Worm (Caenorhabditis elegans) whole organism, young adult: Measurements from ENCODE around the gene tag-124.

Experiments
- C06A6.2 ChIP-seq: fragments of 200-800 bp; sonication (Bioruptor generic); conservative IDR thresholded peaks from 2 replicates; pipeline ENCODE4 v1.3.6; 2022; ENCODE audit warnings: missing genetic modification characterization, missing compliant biosample characterization
- F10E7.11 ChIP-seq: sonication (generic microtip); optimal IDR thresholded peaks from 2 replicates; lab custom pipeline; 2017; ENCODE audit warnings: mild to moderate bottlenecking, missing genetic modification characterization, moderate library complexity, missing compliant biosample characterization
- F23B12.7 ChIP-seq: sonication (generic microtip); optimal IDR thresholded peaks from 2 replicates; lab custom pipeline; 2017; ENCODE audit warnings: missing genetic modification characterization, mild to moderate bottlenecking, missing compliant biosample characterization, antibody characterized with exemption, moderate library complexity; ENCODE audit not compliant: insufficient read depth
- F33H1.4 ChIP-seq: fragments of 200-800 bp; sonication (Bioruptor generic); IDR thresholded peaks from 2 replicates; pipeline ENCODE4 v1.3.6; 2022; ENCODE audit warnings: missing genetic modification reagents, missing genetic modification characterization, missing compliant biosample characterization
- F39B2.1 ChIP-seq: fragments of 200-800 bp; sonication (Bioruptor generic); IDR thresholded peaks from 2 replicates; pipeline ENCODE4 v1.3.6; 2022; ENCODE audit warnings: missing genetic modification reagents, missing genetic modification characterization, missing compliant biosample characterization
- F52B5.7 ChIP-seq: sonication (generic microtip); optimal IDR thresholded peaks from 2 replicates; lab custom pipeline; 2016; ENCODE audit warnings: mild to moderate bottlenecking, missing genetic modification characterization, missing compliant biosample characterization
- F55B11.4 ChIP-seq: sonication (generic microtip); optimal IDR thresholded peaks from 2 replicates; lab custom pipeline; 2016; ENCODE audit warnings: missing compliant biosample characterization, missing genetic modification characterization, borderline replicate concordance; ENCODE audit not compliant: insufficient read depth
- F57A8.1 ChIP-seq: fragments of 200-800 bp; sonication (Bioruptor generic); optimal IDR thresholded peaks from 2 replicates; lab custom pipeline; 2018; ENCODE audit warnings: mild to moderate bottlenecking, missing genetic modification characterization, moderate library complexity, missing compliant biosample characterization
- F57C9.4 ChIP-seq: sonication (generic microtip); optimal IDR thresholded peaks from 2 replicates; lab custom pipeline; 2017; ENCODE audit warnings: mild to moderate bottlenecking, missing genetic modification characterization, missing compliant biosample characterization
- T07F8.4 ChIP-seq: sonication (generic microtip); optimal IDR thresholded peaks from 2 replicates; lab custom pipeline; 2016; ENCODE audit warnings: mild to moderate bottlenecking, missing genetic modification characterization, moderate library complexity, missing compliant biosample characterization
- Y53G8AR.9 ChIP-seq: fragments of 200-800 bp; sonication (Bioruptor generic); conservative IDR thresholded peaks from 2 replicates; pipeline ENCODE4 v1.3.6; 2022; ENCODE audit warnings: missing genetic modification reagents, missing genetic modification characterization, missing compliant biosample characterization
- Y56A3A.18 ChIP-seq: fragments of 200-800 bp; sonication (Bioruptor generic); IDR thresholded peaks from 2 replicates; pipeline ENCODE4 v1.3.6; 2022; ENCODE audit warnings: missing genetic modification reagents, missing genetic modification characterization, missing compliant biosample characterization
- Y67H2A.10 ChIP-seq: fragments of 200-800 bp; sonication (Bioruptor generic); conservative IDR thresholded peaks from 2 replicates; pipeline ENCODE4 v1.3.6; 2022; ENCODE audit warnings: missing genetic modification reagents, missing genetic modification characterization, missing compliant biosample characterization
- ZK185.1 ChIP-seq: sonication (generic microtip); optimal IDR thresholded peaks from 2 replicates; lab custom pipeline; 2016; ENCODE audit warnings: mild to moderate bottlenecking, missing genetic modification characterization, missing compliant biosample characterization; ENCODE audit not compliant: poor library complexity, severe bottlenecking
- athp-1 ChIP-seq: sonication (generic microtip); optimal IDR thresholded peaks from 2 replicates; lab custom pipeline; 2017; ENCODE audit warnings: mild to moderate bottlenecking, missing genetic modification characterization, missing compliant biosample characterization
- cebp-2 ChIP-seq: fragments of 200-800 bp; sonication (Bioruptor generic); IDR thresholded peaks from 2 replicates; pipeline ENCODE4 v1.3.6; 2022; ENCODE audit warnings: missing genetic modification characterization, missing compliant biosample characterization
- ceh-100 ChIP-seq: fragments of 200-800 bp; sonication (Bioruptor generic); IDR thresholded peaks from 2 replicates; pipeline ENCODE4 v1.3.6; 2022; ENCODE audit warnings: missing genetic modification reagents, missing genetic modification characterization, missing compliant biosample characterization
- ceh-27 ChIP-seq: fragments of 200-800 bp; sonication (Bioruptor generic); optimal IDR thresholded peaks from 2 replicates; lab custom pipeline; 2018; ENCODE audit warnings: mild to moderate bottlenecking, missing genetic modification characterization, moderate library complexity, missing compliant biosample characterization
- ceh-91 ChIP-seq: fragments of 200-800 bp; sonication (Bioruptor generic); IDR thresholded peaks from 2 replicates; pipeline ENCODE4 v1.3.6; 2022; ENCODE audit warnings: missing genetic modification reagents, missing genetic modification characterization, missing compliant biosample characterization
- die-1 ChIP-seq: sonication (generic microtip); optimal IDR thresholded peaks from 2 replicates; lab custom pipeline; 2016; ENCODE audit warnings: missing genotype, mild to moderate bottlenecking, missing genetic modification characterization, missing compliant biosample characterization
- dpff-1 ChIP-seq: sonication (generic microtip); optimal IDR thresholded peaks from 2 replicates; lab custom pipeline; 2017; ENCODE audit warnings: mild to moderate bottlenecking, missing genetic modification characterization, missing compliant biosample characterization
- dpl-1 ChIP-seq: fragments of 150-350 bp; optimal IDR thresholded peaks from 2 replicates; lab custom pipeline; 2014; ENCODE audit warnings: missing biosample characterization, missing genetic modification reagents, missing genetic modification characterization
- egl-44 ChIP-seq: fragments of 200-800 bp; sonication (Bioruptor generic); IDR thresholded peaks from 2 replicates; pipeline ENCODE4 v1.3.6; 2022; ENCODE audit warnings: missing genetic modification reagents, missing genetic modification characterization, missing compliant biosample characterization
- ekl-4 ChIP-seq: fragments of 200-800 bp; sonication (Bioruptor generic); IDR thresholded peaks from 2 replicates; pipeline ENCODE4 v1.3.6; 2022; ENCODE audit warnings: missing genetic modification reagents, missing genetic modification characterization, missing compliant biosample characterization
- ets-4 ChIP-seq: fragments of 200-800 bp; sonication (Bioruptor generic); optimal IDR thresholded peaks from 2 replicates; lab custom pipeline; 2018; ENCODE audit warnings: mild to moderate bottlenecking, missing genetic modification characterization, missing compliant biosample characterization
- him-1 ChIP-seq: sonication (generic microtip); optimal IDR thresholded peaks from 2 replicates; lab custom pipeline; 2016; ENCODE audit warnings: missing genotype, missing genetic modification reagents, missing genetic modification characterization, missing compliant biosample characterization
- hlh-12 ChIP-seq: sonication (generic microtip); optimal IDR thresholded peaks from 2 replicates; lab custom pipeline; 2016; ENCODE audit warnings: missing genetic modification characterization, missing compliant biosample characterization
- hmg-20 ChIP-seq: fragments of 200-800 bp; sonication (Bioruptor generic); IDR thresholded peaks from 2 replicates; pipeline ENCODE4 v1.3.6; 2022; ENCODE audit warnings: missing genetic modification reagents, missing genetic modification characterization, missing compliant biosample characterization
- lin-26 ChIP-seq: fragments of 200-800 bp; sonication (Bioruptor generic); IDR thresholded peaks from 2 replicates; pipeline ENCODE4 v1.3.6; 2022; ENCODE audit warnings: missing genetic modification reagents, missing genetic modification characterization, missing compliant biosample characterization
- lin-54 ChIP-seq: fragments of 200-800 bp; sonication (Bioruptor generic); optimal IDR thresholded peaks from 2 replicates; lab custom pipeline; 2018; ENCODE audit warnings: mild to moderate bottlenecking, missing genetic modification characterization, missing compliant biosample characterization
- lir-1 ChIP-seq: fragments of 200-800 bp; sonication (Bioruptor generic); conservative IDR thresholded peaks from 2 replicates; pipeline ENCODE4 v1.3.6; 2022; ENCODE audit warnings: missing genetic modification reagents, missing genetic modification characterization, missing compliant biosample characterization
- lsy-27 ChIP-seq: sonication (generic microtip); optimal IDR thresholded peaks from 2 replicates; lab custom pipeline; 2017; ENCODE audit warnings: missing genetic modification characterization, mild to moderate bottlenecking, missing compliant biosample characterization, antibody characterized with exemption, missing genotype, borderline replicate concordance; ENCODE audit not compliant: insufficient read depth
- madf-3 ChIP-seq: fragments of 200-800 bp; sonication (Bioruptor generic); IDR thresholded peaks from 2 replicates; pipeline ENCODE4 v1.3.6; 2022; ENCODE audit warnings: missing genetic modification reagents, missing genetic modification characterization, missing compliant biosample characterization
- mcd-1 ChIP-seq: fragments of 200-800 bp; sonication (Bioruptor generic); IDR thresholded peaks from 2 replicates; pipeline ENCODE4 v1.3.6; 2022; ENCODE audit warnings: missing genetic modification reagents, missing genetic modification characterization, missing compliant biosample characterization
- nfyb-1 ChIP-seq: fragments of 200-800 bp; sonication (Bioruptor generic); IDR thresholded peaks from 2 replicates; pipeline ENCODE4 v1.3.6; 2022; ENCODE audit warnings: missing genetic modification reagents, missing genetic modification characterization, missing compliant biosample characterization
- nhr-120 ChIP-seq: fragments of 200-800 bp; sonication (Bioruptor generic); IDR thresholded peaks from 2 replicates; pipeline ENCODE4 v1.3.6; 2022; ENCODE audit warnings: missing genetic modification characterization, missing compliant biosample characterization
- nhr-179 ChIP-seq: sonication (generic microtip); optimal IDR thresholded peaks from 2 replicates; lab custom pipeline; 2016; ENCODE audit warnings: mild to moderate bottlenecking, missing genetic modification characterization, missing compliant biosample characterization
- nhr-80 ChIP-seq: sonication (generic microtip); optimal IDR thresholded peaks from 2 replicates; lab custom pipeline; 2016; ENCODE audit warnings: missing genetic modification characterization, missing compliant biosample characterization
- rcor-1 ChIP-seq: fragments of 200-800 bp; sonication (Bioruptor generic); IDR thresholded peaks from 2 replicates; pipeline ENCODE4 v1.3.6; 2022; ENCODE audit warnings: missing genetic modification reagents, missing genetic modification characterization, missing compliant biosample characterization
- sdz-38 ChIP-seq: sonication (generic microtip); optimal IDR thresholded peaks from 2 replicates; lab custom pipeline; 2016; ENCODE audit warnings: missing genotype, missing genetic modification characterization, missing compliant biosample characterization
- sea-2 ChIP-seq: fragments of 200-800 bp; sonication (Bioruptor generic); IDR thresholded peaks from 2 replicates; pipeline ENCODE4 v1.3.6; 2022; ENCODE audit warnings: missing genetic modification characterization, missing compliant biosample characterization
- snpc-3.4 ChIP-seq: sonication (generic microtip); optimal IDR thresholded peaks from 2 replicates; lab custom pipeline; 2017; ENCODE audit warnings: missing genetic modification characterization, mild to moderate bottlenecking, missing compliant biosample characterization, antibody characterized with exemption, moderate library complexity, missing genotype, missing genetic modification reagents
- snpc-4 ChIP-seq, 5 experiments: fragments of 150-350 bp in 1 of 5; sonication (generic microtip) in 4 of 5; optimal IDR thresholded peaks; 2 replicates each; lab custom pipeline; 2014 to 2018; ENCODE audit warnings: missing genetic modification characterization in 5 of 5, missing biosample characterization in 3 of 5, antibody characterized with exemption in 2 of 5, mild to moderate bottlenecking in 2 of 5, missing compliant biosample characterization in 2 of 5, missing genotype in 2 of 5, moderate library complexity in 2 of 5, missing genetic modification reagents in 1 of 5
- tlf-1 ChIP-seq: fragments of 200-800 bp; sonication (Bioruptor generic); optimal IDR thresholded peaks from 2 replicates; lab custom pipeline; 2018; ENCODE audit warnings: mild to moderate bottlenecking, missing genetic modification characterization, missing compliant biosample characterization
- unc-130 ChIP-seq: sonication (generic microtip); optimal IDR thresholded peaks from 2 replicates; lab custom pipeline; 2016; ENCODE audit warnings: missing genetic modification reagents, missing genetic modification characterization, missing compliant biosample characterization
- unc-62 ChIP-seq: fragments of 150-350 bp; optimal IDR thresholded peaks from 2 replicates; lab custom pipeline; 2014; ENCODE audit warnings: missing biosample characterization, missing genetic modification reagents, missing genetic modification characterization
- zfh-2 ChIP-seq: fragments of 200-800 bp; sonication (Bioruptor generic); conservative IDR thresholded peaks from 2 replicates; pipeline ENCODE4 v1.3.6; 2022; ENCODE audit warnings: missing genetic modification reagents, missing genetic modification characterization, missing compliant biosample characterization
- ztf-18 ChIP-seq: sonication (generic microtip); optimal IDR thresholded peaks from 2 replicates; lab custom pipeline; 2016; ENCODE audit warnings: missing genotype, mild to moderate bottlenecking, missing genetic modification characterization, missing compliant biosample characterization

Gene tag-124

DNA sequence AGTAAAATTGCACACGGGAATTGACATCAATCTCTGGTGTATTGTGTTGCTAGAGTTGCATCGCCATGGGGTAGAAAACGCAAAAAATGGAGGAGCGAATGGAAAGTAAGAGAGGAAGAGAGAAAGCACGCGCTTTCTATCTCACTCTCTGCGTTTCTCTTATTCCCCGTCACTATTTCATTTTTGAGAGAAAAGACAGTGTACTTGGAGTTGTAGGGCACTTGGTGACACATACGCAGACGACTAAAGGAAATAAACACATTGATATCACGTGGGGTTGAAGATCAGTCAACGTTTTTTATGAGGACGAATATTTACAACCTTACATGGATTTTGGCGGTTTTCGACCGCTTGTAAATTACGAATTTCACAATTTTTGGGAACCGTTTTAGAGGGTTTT lies 12.3 kb downstream of the tag-124 start (continued):
- TF ChIP-seq cebp-2 (GFP tag; lab: Robert Waterston, UW), result no peak
- peak; percentile 60 for TF ChIP-seq mcd-1 (GFP tag; lab: Robert Waterston, UW)
- TF ChIP-seq snpc-4 (GFP tag; optimal IDR thresholded peaks at IDR 0.05; lab: Kevin White, UChicago), result peak; percentile 16
- TF ChIP-seq snpc-4 (tag; optimal IDR thresholded peaks at IDR 0.05; lab: Kevin White, UChicago), result peak in 3 of 4 experiments; percentile 57 to 65 (median 60)
- peak; percentile 69 for TF ChIP-seq lin-54 (GFP tag; lab: Kevin White, UChicago)
- TF ChIP-seq ceh-27, result peak; percentile 93
- no peak for TF ChIP-seq nhr-120 (GFP tag; lab: Robert Waterston, UW)
- TF ChIP-seq Y67H2A.10, result no peak
- TF ChIP-seq madf-3 (GFP tag; lab: Robert Waterston, UW), result no peak
- TF ChIP-seq sea-2, result no peak
- TF ChIP-seq him-1, result no peak
- TF ChIP-seq F23B12.7, result peak; percentile 74
- no peak for TF ChIP-seq lsy-27 (tag; lab: Kevin White, UChicago)
- TF ChIP-seq nhr-179 (tag; lab: Kevin White, UChicago), result no peak
- no peak for TF ChIP-seq Y53G8AR.9
- TF ChIP-seq F39B2.1 (GFP tag; lab: Robert Waterston, UW), result no peak
- no peak for TF ChIP-seq F57C9.4 (tag; lab: Kevin White, UChicago)
- TF ChIP-seq F55B11.4, result no peak
- no peak for TF ChIP-seq dpl-1 (GFP tag; lab: Kevin White, UChicago)
- no peak for TF ChIP-seq ceh-91 (GFP tag; lab: Robert Waterston, UW)
- no peak for TF ChIP-seq sdz-38
- no peak for TF ChIP-seq hmg-20 (GFP tag; lab: Robert Waterston, UW)
- peak; percentile 23 for TF ChIP-seq die-1
- peak; percentile 39; the same call in 1 of the 2 replicates for TF ChIP-seq zfh-2 (GFP tag; lab: Robert Waterston, UW)
- TF ChIP-seq rcor-1 (GFP tag; lab: Robert Waterston, UW), result peak; percentile 80
- TF ChIP-seq egl-44 (GFP tag; lab: Robert Waterston, UW), result peak; percentile 76; the same call in 1 of the 2 replicates
- no peak for TF ChIP-seq F10E7.11 (tag; lab: Kevin White, UChicago)
- TF ChIP-seq nfyb-1, result peak; percentile 85
- no peak for TF ChIP-seq ceh-100 (GFP tag; lab: Robert Waterston, UW)
- peak; percentile 75 for TF ChIP-seq tlf-1 (GFP tag; lab: Kevin White, UChicago)
- peak; percentile 43 for TF ChIP-seq athp-1 (tag; lab: Kevin White, UChicago)
- TF ChIP-seq dpff-1, result no peak
- TF ChIP-seq T07F8.4 (tag; lab: Kevin White, UChicago), result no peak
- TF ChIP-seq nhr-80 (tag; lab: Kevin White, UChicago), result peak; percentile 97
- TF ChIP-seq unc-62 (GFP tag; lab: Kevin White, UChicago), result peak; percentile 59
- TF ChIP-seq ZK185.1 (tag; lab: Kevin White, UChicago), result peak; percentile 59
- peak; percentile 41 for TF ChIP-seq ztf-18 (tag; lab: Kevin White, UChicago)
- TF ChIP-seq F57A8.1 (GFP tag; lab: Kevin White, UChicago), result no peak
- no peak for TF ChIP-seq snpc-3.4
- peak; percentile 61; the same call in 1 of the 2 replicates for TF ChIP-seq C06A6.2 (GFP tag; lab: Robert Waterston, UW)
- no peak for TF ChIP-seq F52B5.7
- 0 out of 2 replicates have a peak, but pooled peaks have one; percentile 52 for TF ChIP-seq Y56A3A.18 (GFP tag; lab: Robert Waterston, UW)
- TF ChIP-seq lir-1 (GFP tag; lab: Robert Waterston, UW), result peak; percentile 86
- TF ChIP-seq unc-130 (GFP tag; lab: Kevin White, UChicago), result no peak
- peak; percentile 57; the same call in 1 of the 2 replicates for TF ChIP-seq ekl-4
- peak; percentile 54 for TF ChIP-seq ets-4 (GFP tag; lab: Kevin White, UChicago)
- TF ChIP-seq lin-26 (GFP tag; lab: Robert Waterston, UW), result peak; percentile 21; the same call in 1 of the 2 replicates
- peak; percentile 20; the same call in 1 of the 2 replicates for TF ChIP-seq F33H1.4 (GFP tag; lab: Robert Waterston, UW)
- no peak for TF ChIP-seq hlh-12
